Fruit fly (Drosophila melanogaster) whole organism, adult: Measurements from ENCODE around the gene CG7367.

Source experiments
- CG14711 ChIP-seq: fragments of 200-800 bp; sonication (Bioruptor generic); optimal IDR thresholded peaks from 2 replicates; lab custom pipeline; 2018; ENCODE audit warnings: missing biosample characterization, mild to moderate bottlenecking, missing genetic modification characterization, moderate library complexity
- CG33017 ChIP-seq: fragments of 200-800 bp; sonication (Bioruptor generic); optimal IDR thresholded peaks from 2 replicates; lab custom pipeline; 2018; ENCODE audit warnings: missing biosample characterization, mild to moderate bottlenecking, missing genetic modification characterization, moderate library complexity
- CG5204 ChIP-seq: fragments of 200-800 bp; sonication (Bioruptor generic); optimal IDR thresholded peaks from 2 replicates; lab custom pipeline; 2016; ENCODE audit warnings: missing biosample characterization, missing genetic modification characterization
- CG7045 ChIP-seq: fragments of 200-800 bp; sonication (Bioruptor generic); optimal IDR thresholded peaks from 2 replicates; lab custom pipeline; 2017; ENCODE audit warnings: missing biosample characterization, mild to moderate bottlenecking, missing genetic modification characterization
- Mnt ChIP-seq: fragments of 200-800 bp; sonication (Bioruptor generic); optimal IDR thresholded peaks from 2 replicates; lab custom pipeline; 2016; ENCODE audit warnings: missing biosample characterization, mild to moderate bottlenecking, missing genetic modification characterization
- bab1 ChIP-seq: fragments of 200-800 bp; sonication (Bioruptor generic); optimal IDR thresholded peaks from 3 replicates; lab custom pipeline; 2019; ENCODE audit warnings: missing biosample characterization, mild to moderate bottlenecking, missing genetic modification characterization, moderate library complexity
- cnc ChIP-seq, 2 experiments: fragments of >200 bp; optimal IDR thresholded peaks; 2 replicates each; lab custom pipeline; 2017
- kay ChIP-seq: fragments of 200-800 bp; sonication (Bioruptor generic); peaks from one replicate; lab custom pipeline; 2016; ENCODE audit warnings: missing biosample characterization, missing genetic modification characterization, borderline replicate concordance
- toe ChIP-seq: fragments of 200-800 bp; sonication (Bioruptor generic); optimal IDR thresholded peaks from 2 replicates; lab custom pipeline; 2016; ENCODE audit warnings: missing biosample characterization, missing genetic modification characterization

dm6 chr2L:8040872-8041271 lies 1.3 kb upstream of the CG7367 start, which contains the start of gene CCDC53:
- TF ChIP-seq bab1 (GFP tag; lab: Kevin White, UChicago) (peak; percentile 33), CG5204 (no peak), CG7045 (GFP tag; lab: Kevin White, UChicago) (no peak), CG33017 (tag; lab: Kevin White, UChicago) (no peak), kay (GFP tag; lab: Kevin White, UChicago) (no peak), cnc (optimal IDR thresholded peaks at IDR 0.05; lab: Kevin White, UChicago) (no peak), Mnt (GFP tag; lab: Kevin White, UChicago) (no peak), toe (GFP tag; lab: Kevin White, UChicago) (no peak), CG14711 (tag; lab: Kevin White, UChicago) (peak; percentile 98)
